Fruit fly (Drosophila melanogaster): ENCODE data around the gene RhoGEF3.

RhoGEF3 gene

DNA sequence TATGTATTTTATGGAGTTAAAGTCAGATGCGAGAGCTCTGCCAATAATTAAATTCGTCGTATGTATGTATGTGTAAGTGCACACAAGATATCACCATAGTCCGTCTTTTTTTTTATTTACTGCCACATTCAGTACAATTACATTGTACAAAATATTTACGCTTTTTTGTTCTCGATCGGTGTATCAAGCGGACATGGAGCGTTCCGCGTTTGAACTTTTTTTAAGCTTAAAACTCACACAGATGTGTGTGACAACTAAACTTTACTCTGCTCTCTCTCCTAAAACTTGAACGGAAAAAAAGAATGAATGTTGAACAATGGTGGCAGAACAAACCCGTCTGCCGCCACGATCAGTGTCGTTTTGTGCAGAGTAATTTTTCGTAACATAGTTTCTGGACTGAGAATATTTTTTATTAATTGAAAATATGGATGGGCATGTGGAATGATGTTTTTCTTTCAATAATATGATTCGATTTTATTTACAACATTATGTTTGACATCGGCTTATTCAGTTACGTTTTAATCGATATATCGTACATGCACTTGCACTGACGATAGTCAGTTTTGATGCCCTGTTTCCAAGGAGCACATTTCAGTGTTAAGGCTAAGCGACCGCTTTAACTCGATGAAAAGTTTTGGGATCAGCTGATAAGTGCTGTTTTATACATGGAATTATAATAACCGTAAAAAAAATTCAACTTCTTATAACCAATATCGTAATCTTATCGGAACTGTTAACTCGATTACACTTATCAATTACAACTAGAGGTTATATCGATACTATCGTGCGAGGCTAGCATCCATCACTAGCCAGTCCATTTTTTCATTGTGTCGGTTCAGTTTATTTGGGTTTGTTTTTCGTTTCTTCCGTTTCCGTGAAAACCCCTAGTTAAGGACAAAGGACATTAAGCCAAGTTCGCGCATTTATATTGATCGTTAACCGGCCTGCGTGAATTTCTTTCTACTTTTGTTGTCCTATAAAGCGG, 69.7 kb downstream of the RhoGEF3 start, which contains the start of gene mth (continued):
- TF ChIP-seq Trl (optimal IDR thresholded peaks at IDR 0.05) = no peak
- TF ChIP-seq Trl (GFP tag; optimal IDR thresholded peaks at IDR 0.05) = peak; percentile 24
- TF ChIP-seq stc (GFP tag; IDR thresholded peaks at IDR 0.05) = peak; percentile 27; the same call in 1 of the 2 replicates
- no peak for TF ChIP-seq Six4 (GFP tag; optimal IDR thresholded peaks at IDR 0.05)
- peak; percentile 96 for TF ChIP-seq CG6791 (GFP tag; IDR thresholded peaks at IDR 0.05; ENCODE audit: partially characterized antibody)
- peak; percentile 27; the same call in 1 of the 2 replicates for TF ChIP-seq E2f1 (GFP tag; IDR thresholded peaks at IDR 0.05)
- no peak for TF ChIP-seq klu (GFP tag; IDR thresholded peaks at IDR 0.05)
- no peak for TF ChIP-seq HLHmδ (GFP tag; optimal IDR thresholded peaks at IDR 0.05)
- no peak for TF ChIP-seq sc (optimal IDR thresholded peaks at IDR 0.05)
- TF ChIP-seq sc (GFP tag; optimal IDR thresholded peaks at IDR 0.05) = no peak
- TF ChIP-seq BtbVII (GFP tag; optimal IDR thresholded peaks at IDR 0.05) = peak; percentile 11
- TF ChIP-seq nmo (GFP tag; optimal IDR thresholded peaks at IDR 0.05) = peak; percentile 81
- TF ChIP-seq so (GFP tag; IDR thresholded peaks at IDR 0.05) = no peak
- no peak for TF ChIP-seq Bteb2 (GFP tag; optimal IDR thresholded peaks at IDR 0.05)
- 0 out of 2 replicates have a peak, but pooled peaks have one; percentile 15 for TF ChIP-seq ranshi (GFP tag; IDR thresholded peaks at IDR 0.05)
- TF ChIP-seq CG3995 (GFP tag; optimal IDR thresholded peaks at IDR 0.05) = peak; percentile 54
- peak; percentile 65 for TF ChIP-seq Hmr (GFP tag; optimal IDR thresholded peaks at IDR 0.05)
- no peak for TF ChIP-seq HmgD (GFP tag; optimal IDR thresholded peaks at IDR 0.05)
- TF ChIP-seq CG3163 (GFP tag; optimal IDR thresholded peaks at IDR 0.05) = no peak
- peak; percentile 43 for TF ChIP-seq chn (GFP tag; optimal IDR thresholded peaks at IDR 0.05)
- TF ChIP-seq CG31441 (GFP tag; IDR thresholded peaks at IDR 0.05) = no peak
- TF ChIP-seq CG2712 (tag; optimal IDR thresholded peaks at IDR 0.05) = peak; percentile 61
- TF ChIP-seq sd (tag; optimal IDR thresholded peaks at IDR 0.05) = no peak
- no peak for TF ChIP-seq CG34422 (GFP tag; IDR thresholded peaks at IDR 0.05)
- TF ChIP-seq D (optimal IDR thresholded peaks at IDR 0.05) = peak; percentile 56
- no peak for TF ChIP-seq D (GFP tag; optimal IDR thresholded peaks at IDR 0.05)
- peak; percentile 51 for TF ChIP-seq CG33557 (GFP tag; optimal IDR thresholded peaks at IDR 0.05)
- TF ChIP-seq CG8281 (tag; optimal IDR thresholded peaks at IDR 0.05) = peak; percentile 26
- no peak for TF ChIP-seq CG18011 (GFP tag; optimal IDR thresholded peaks at IDR 0.05)
- TF ChIP-seq CG15514 (GFP tag; optimal IDR thresholded peaks at IDR 0.05) = peak; percentile 91
- TF ChIP-seq Stat92E (GFP tag; optimal IDR thresholded peaks at IDR 0.05) = peak in 1 of 3 experiments; percentile 22
- peak; percentile 35 for TF ChIP-seq ind (GFP tag; optimal IDR thresholded peaks at IDR 0.05)
- TF ChIP-seq az2 (GFP tag; optimal IDR thresholded peaks at IDR 0.05) = peak; percentile 42
- no peak for TF ChIP-seq wek (GFP tag; optimal IDR thresholded peaks at IDR 0.05)
- no peak for TF ChIP-seq usp (GFP tag; optimal IDR thresholded peaks at IDR 0.05)
- TF ChIP-seq Hey (tag; optimal IDR thresholded peaks at IDR 0.05) = no peak
- peak; percentile 19 for TF ChIP-seq tx (GFP tag; optimal IDR thresholded peaks at IDR 0.05)
- peak; percentile 28; the same call in 1 of the 2 replicates for TF ChIP-seq CG6689 (GFP tag; IDR thresholded peaks at IDR 0.05)
- TF ChIP-seq CG6272 (GFP tag; IDR thresholded peaks at IDR 0.05) = peak; percentile 52; the same call in 1 of the 2 replicates
- TF ChIP-seq Hmx (GFP tag; optimal IDR thresholded peaks at IDR 0.05) = peak; percentile 29
- peak in 1 of 2 experiments; percentile 79 for TF ChIP-seq insv (GFP tag; optimal IDR thresholded peaks at IDR 0.05)
- TF ChIP-seq tup (GFP tag; optimal IDR thresholded peaks at IDR 0.05) = no peak
- peak; percentile 99 for TF ChIP-seq Doc3 (GFP tag; IDR thresholded peaks at IDR 0.05; ENCODE audit: partially characterized antibody)
- peak; percentile 41 for TF ChIP-seq gfzf (GFP tag; optimal IDR thresholded peaks at IDR 0.05)
- no peak for TF ChIP-seq ttk (GFP tag; IDR thresholded peaks at IDR 0.05)
- peak; percentile 94 for TF ChIP-seq Bgb (GFP tag; IDR thresholded peaks at IDR 0.05; ENCODE audit: partially characterized antibody)
- TF ChIP-seq CG7357 (GFP tag; IDR thresholded peaks at IDR 0.05) = peak; percentile 94
- TF ChIP-seq Asciz (GFP tag; optimal IDR thresholded peaks at IDR 0.05) = no peak
- peak; percentile 49 for TF ChIP-seq CG12769 (tag; optimal IDR thresholded peaks at IDR 0.05)

Data from whole organism, embryonic.